Fruit fly (Drosophila melanogaster): ENCODE measurements around the gene RpS19a.

The RpS19a gene

DNA sequence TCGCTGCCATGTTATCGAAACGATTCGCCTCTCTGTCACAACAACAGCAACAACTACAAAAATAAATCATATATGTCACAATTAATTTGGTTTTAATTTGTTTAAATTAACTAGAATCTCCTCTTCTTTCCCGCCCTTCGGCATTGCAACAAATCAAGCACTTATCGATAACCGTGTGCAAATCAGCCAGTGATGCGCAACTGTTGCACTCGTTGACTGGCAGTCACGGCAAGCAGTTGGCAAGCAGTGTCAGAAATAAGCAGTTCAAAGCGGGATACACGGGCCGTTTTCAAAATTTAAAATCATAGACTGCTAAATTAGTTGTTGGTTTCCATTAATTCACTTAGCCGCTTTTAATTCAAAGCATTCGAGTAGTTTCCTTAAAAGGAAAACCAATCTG lies 46.1 kb downstream of the RpS19a start, which contains the start of gene Axs (continued):
- TF ChIP-seq amos (GFP tag; IDR thresholded peaks at IDR 0.05; ENCODE audit: partially characterized antibody) (peak; percentile 77), CG3995 (GFP tag; optimal IDR thresholded peaks at IDR 0.05) (peak; percentile 62), zfh1 (GFP tag; IDR thresholded peaks at IDR 0.05) (0 out of 3 replicates have a peak, but pooled peaks have one; percentile 7), HLH4C (GFP tag; IDR thresholded peaks at IDR 0.05; ENCODE audit: partially characterized antibody) (peak; percentile 48; the same call in 2 of the 3 replicates), pzg (GFP tag; optimal IDR thresholded peaks at IDR 0.05) (peak; percentile 59), HmgD (GFP tag; optimal IDR thresholded peaks at IDR 0.05) (peak; percentile 24), CG13624 (GFP tag; optimal IDR thresholded peaks at IDR 0.05) (peak; percentile 6), Nf-YA (GFP tag; IDR thresholded peaks at IDR 0.05) (no peak), CG9727 (GFP tag; optimal IDR thresholded peaks at IDR 0.05) (no peak), Hey (tag; optimal IDR thresholded peaks at IDR 0.05) (no peak), Med (GFP tag) (peak; percentile 89), CG14965 (GFP tag; optimal IDR thresholded peaks at IDR 0.05; ENCODE audit: borderline replicate concordance) (no peak), CG6813 (GFP tag; optimal IDR thresholded peaks at IDR 0.05) (no peak), CG4360 (GFP tag; IDR thresholded peaks at IDR 0.05) (no peak), jumu (GFP tag; optimal IDR thresholded peaks at IDR 0.05) (peak; percentile 16), CG7839 (tag; optimal IDR thresholded peaks at IDR 0.05) (peak; percentile 9), dysf (GFP tag; IDR thresholded peaks at IDR 0.05) (no peak), CG31388 (GFP tag; optimal IDR thresholded peaks at IDR 0.05) (no peak), CG10267 (tag; optimal IDR thresholded peaks at IDR 0.05) (peak; percentile 41), ro (GFP tag; IDR thresholded peaks at IDR 0.05) (no peak), CG15696 (tag; optimal IDR thresholded peaks at IDR 0.05) (no peak), tna (GFP tag; IDR thresholded peaks at IDR 0.05; ENCODE audit: partially characterized antibody) (peak; percentile 74), btn (GFP tag; optimal IDR thresholded peaks at IDR 0.05) (no peak), her (GFP tag; optimal IDR thresholded peaks at IDR 0.05) (no peak), Nf-YC (tag; optimal IDR thresholded peaks at IDR 0.05) (peak; percentile 9), YL-1 (GFP tag; optimal IDR thresholded peaks at IDR 0.05) (peak; percentile 41), CG3847 (GFP tag; IDR thresholded peaks at IDR 0.05) (peak; percentile 30), gsb-n (tag; optimal IDR thresholded peaks at IDR 0.05) (peak; percentile 23), CG17829 (tag; optimal IDR thresholded peaks at IDR 0.05) (no peak), zen2 (GFP tag; IDR thresholded peaks at IDR 0.05; ENCODE audit: partially characterized antibody) (peak; percentile 66; the same call in 2 of the 3 replicates), shn (GFP tag; optimal IDR thresholded peaks at IDR 0.05) (peak; percentile 41), dati (GFP tag; IDR thresholded peaks at IDR 0.05) (no peak), CG2712 (tag; optimal IDR thresholded peaks at IDR 0.05) (peak; percentile 20), CG10462 (GFP tag; optimal IDR thresholded peaks at IDR 0.05) (no peak), croc (GFP tag; conservative IDR thresholded peaks at IDR 0.05) (no peak), Deaf1 (tag; optimal IDR thresholded peaks at IDR 0.05) (no peak), Optix (GFP tag; IDR thresholded peaks at IDR 0.05) (no peak), chn (GFP tag; optimal IDR thresholded peaks at IDR 0.05) (peak; percentile 24), Bgb (GFP tag; IDR thresholded peaks at IDR 0.05; ENCODE audit: partially characterized antibody) (peak; percentile 85), sob (GFP tag; IDR thresholded peaks at IDR 0.05) (peak; percentile 43; the same call in 1 of the 2 replicates), chinmo (GFP tag; IDR thresholded peaks at IDR 0.05; ENCODE audit: partially characterized antibody) (peak; percentile 99), Rfx (GFP tag; IDR thresholded peaks at IDR 0.05) (peak; percentile 54), NC2β (GFP tag; optimal IDR thresholded peaks at IDR 0.05) (peak; percentile 34), lov (optimal IDR thresholded peaks at IDR 0.05) (no peak), lov (GFP tag; IDR thresholded peaks at IDR 0.05) (no peak), Xbp1 (GFP tag; optimal IDR thresholded peaks at IDR 0.05) (peak; percentile 57), CG4404 (GFP tag; IDR thresholded peaks at IDR 0.05) (no peak), stwl (tag; optimal IDR thresholded peaks at IDR 0.05) (peak; percentile 64), Pdp1 (GFP tag; optimal IDR thresholded peaks at IDR 0.05) (peak in 1 of 2 experiments; percentile 59), eyg (GFP tag; optimal IDR thresholded peaks at IDR 0.05) (no peak), crc (GFP tag; optimal IDR thresholded peaks at IDR 0.05) (no peak)
